Worm (Caenorhabditis elegans) whole organism, young adult: ENCODE data around the gene gei-3.

ENCODE experiments used
- F23B12.7 ChIP-seq: sonication (generic microtip); optimal IDR thresholded peaks from 2 replicates; lab custom pipeline; 2017; ENCODE audit warnings: missing genetic modification characterization, mild to moderate bottlenecking, missing compliant biosample characterization, antibody characterized with exemption, moderate library complexity; ENCODE audit not compliant: insufficient read depth
- F33H1.4 ChIP-seq: fragments of 200-800 bp; sonication (Bioruptor generic); IDR thresholded peaks from 2 replicates; pipeline ENCODE4 v1.3.6; 2022; ENCODE audit warnings: missing genetic modification reagents, missing genetic modification characterization, missing compliant biosample characterization
- F52B5.7 ChIP-seq: sonication (generic microtip); optimal IDR thresholded peaks from 2 replicates; lab custom pipeline; 2016; ENCODE audit warnings: mild to moderate bottlenecking, missing genetic modification characterization, missing compliant biosample characterization
- K12H6.12 ChIP-seq: fragments of 200-800 bp; sonication (Bioruptor generic); optimal IDR thresholded peaks from 2 replicates; lab custom pipeline; 2018; ENCODE audit warnings: mild to moderate bottlenecking, missing genetic modification characterization, missing compliant biosample characterization
- T07F8.4 ChIP-seq: sonication (generic microtip); optimal IDR thresholded peaks from 2 replicates; lab custom pipeline; 2016; ENCODE audit warnings: mild to moderate bottlenecking, missing genetic modification characterization, moderate library complexity, missing compliant biosample characterization
- ama-1 ChIP-seq, 3 experiments: fragments of 150-350 bp in 1 of 3; sonication (generic microtip) in 2 of 3; optimal IDR thresholded peaks; 2 replicates each; lab custom pipeline; 2014 to 2018; ENCODE audit warnings: missing biosample characterization in 2 of 3, missing genetic modification characterization in 2 of 3, missing genetic modification reagents in 2 of 3
- aptf-3 ChIP-seq: fragments of 200-800 bp; sonication (Bioruptor generic); IDR thresholded peaks from 2 replicates; pipeline ENCODE4 v1.3.6; 2022; ENCODE audit warnings: missing genetic modification characterization, missing compliant biosample characterization
- dpff-1 ChIP-seq: sonication (generic microtip); optimal IDR thresholded peaks from 2 replicates; lab custom pipeline; 2017; ENCODE audit warnings: mild to moderate bottlenecking, missing genetic modification characterization, missing compliant biosample characterization
- ets-4 ChIP-seq: fragments of 200-800 bp; sonication (Bioruptor generic); optimal IDR thresholded peaks from 2 replicates; lab custom pipeline; 2018; ENCODE audit warnings: mild to moderate bottlenecking, missing genetic modification characterization, missing compliant biosample characterization
- pbrm-1 ChIP-seq: fragments of 200-800 bp; sonication (Bioruptor generic); IDR thresholded peaks from 2 replicates; pipeline ENCODE4 v1.3.6; 2022; ENCODE audit warnings: missing genetic modification reagents, missing genetic modification characterization, missing compliant biosample characterization
- pha-4 ChIP-seq: fragments of 150-350 bp; sonication (generic microtip); optimal IDR thresholded peaks from 2 replicates; lab custom pipeline; 2014; ENCODE audit warnings: missing biosample characterization, missing genetic modification reagents, missing genetic modification characterization
- snpc-4 ChIP-seq, 5 experiments: fragments of 150-350 bp in 1 of 5; sonication (generic microtip) in 4 of 5; optimal IDR thresholded peaks; 2 replicates each; lab custom pipeline; 2014 to 2018; ENCODE audit warnings: missing genetic modification characterization in 5 of 5, missing biosample characterization in 3 of 5, antibody characterized with exemption in 2 of 5, mild to moderate bottlenecking in 2 of 5, missing compliant biosample characterization in 2 of 5, missing genotype in 2 of 5, moderate library complexity in 2 of 5, missing genetic modification reagents in 1 of 5
- somi-1 ChIP-seq: fragments of 200-800 bp; sonication (Bioruptor generic); optimal IDR thresholded peaks from 2 replicates; lab custom pipeline; 2018; ENCODE audit warnings: mild to moderate bottlenecking, missing genetic modification characterization, missing compliant biosample characterization
- tbp1 ChIP-seq: fragments of 200-800 bp; sonication (Bioruptor generic); optimal IDR thresholded peaks from 2 replicates; lab custom pipeline; 2018; ENCODE audit warnings: mild to moderate bottlenecking, missing genetic modification characterization, missing compliant biosample characterization

- TF ChIP-seq ama-1 (optimal IDR thresholded peaks at IDR 0.05; lab: Kevin White, UChicago) (no peak), ama-1 (GFP tag; optimal IDR thresholded peaks at IDR 0.05; lab: Kevin White, UChicago) (no peak), pbrm-1 (GFP tag; lab: Robert Waterston, UW) (no peak), F33H1.4 (GFP tag; lab: Robert Waterston, UW) (no peak), K12H6.12 (no peak), T07F8.4 (tag; lab: Kevin White, UChicago) (no peak), snpc-4 (GFP tag; optimal IDR thresholded peaks at IDR 0.05; lab: Kevin White, UChicago) (no peak), snpc-4 (tag; optimal IDR thresholded peaks at IDR 0.05; lab: Kevin White, UChicago) (no peak), dpff-1 (tag; lab: Kevin White, UChicago) (no peak), somi-1 (GFP tag; lab: Kevin White, UChicago) (no peak), F23B12.7 (tag; lab: Kevin White, UChicago) (no peak), pha-4 (tag; lab: Kevin White, UChicago) (no peak), aptf-3 (GFP tag; lab: Robert Waterston, UW) (no peak), ets-4 (GFP tag; lab: Kevin White, UChicago) (no peak), tbp1 (GFP tag; lab: Kevin White, UChicago) (no peak), F52B5.7 (no peak)
These were observed 32.6 kb upstream of the gei-3 start, which contains the start of gene C52G5.3 for ce11 chrX:12846043-12846442.
